Worm (Caenorhabditis elegans): Measurements from ENCODE around the gene T22B7.4.
A peak's percentile ranks its signal among the peaks of the same experiment; 100 is the strongest.

T22B7.4 gene

DNA sequence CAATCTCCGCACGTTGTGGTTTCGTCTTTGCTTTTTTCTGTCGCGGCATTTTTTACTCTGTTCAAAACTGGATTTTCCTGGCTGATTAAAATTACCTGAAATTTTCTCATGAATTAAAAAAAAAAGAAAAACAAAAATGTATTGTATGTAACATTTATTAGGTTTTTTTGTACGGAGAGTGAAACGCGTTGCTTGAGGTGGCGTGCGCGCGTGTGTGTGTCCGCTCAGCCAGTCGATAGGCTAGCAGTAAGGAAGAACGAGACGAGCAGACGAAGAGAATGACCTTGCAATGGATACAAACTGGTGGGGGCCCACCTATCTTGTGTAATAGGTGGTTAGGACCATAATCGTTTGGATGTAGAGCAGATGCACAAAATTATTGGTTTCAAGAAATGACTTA is at the start of gene T22B7.4:
TSS of gene T22B7.4 (minus strand) at position 101 of the 400 bp plus-strand sequence.
- TF ChIP-seq ceh-39 (tag; optimal IDR thresholded peaks at IDR 0.05) (no peak), unc-120 (tag; optimal IDR thresholded peaks at IDR 0.05; ENCODE audit: poor library complexity, severe bottlenecking) (no peak), nhr-2 (tag; optimal IDR thresholded peaks at IDR 0.05) (peak; percentile 32)

- TF ChIP-seq tbx-8 (GFP tag; optimal IDR thresholded peaks at IDR 0.05): no peak
- no peak for TF ChIP-seq mab-5 (tag; optimal IDR thresholded peaks at IDR 0.05)
- no peak for TF ChIP-seq elt-1 (tag; optimal IDR thresholded peaks at IDR 0.05; ENCODE audit: borderline replicate concordance, insufficient read depth)
- no peak for TF ChIP-seq lsy-2 (tag; optimal IDR thresholded peaks at IDR 0.05)
- TF ChIP-seq snpc-4 (tag; optimal IDR thresholded peaks at IDR 0.05): no peak
- TF ChIP-seq blmp-1 (tag; optimal IDR thresholded peaks at IDR 0.05): no peak
- TF ChIP-seq hlh-1 (tag; optimal IDR thresholded peaks at IDR 0.05): no peak
- no peak for TF ChIP-seq lin-13 (tag; optimal IDR thresholded peaks at IDR 0.05)
- no peak for TF ChIP-seq nhr-237 (tag; optimal IDR thresholded peaks at IDR 0.05)
- no peak for TF ChIP-seq nhr-12 (tag; optimal IDR thresholded peaks at IDR 0.05)
- TF ChIP-seq ceh-83 (GFP tag; optimal IDR thresholded peaks at IDR 0.05): no peak
- TF ChIP-seq ztf-11 (tag; optimal IDR thresholded peaks at IDR 0.05): no peak
- TF ChIP-seq zip-8 (tag; optimal IDR thresholded peaks at IDR 0.05): no peak
- TF ChIP-seq sem-2 (GFP tag; optimal IDR thresholded peaks at IDR 0.05): no peak
- no peak for TF ChIP-seq mls-2 (tag; optimal IDR thresholded peaks at IDR 0.05)
These were observed 47.9 kb upstream of the T22B7.4 start for ce11 chrX:5689077-5689476.

DNA sequence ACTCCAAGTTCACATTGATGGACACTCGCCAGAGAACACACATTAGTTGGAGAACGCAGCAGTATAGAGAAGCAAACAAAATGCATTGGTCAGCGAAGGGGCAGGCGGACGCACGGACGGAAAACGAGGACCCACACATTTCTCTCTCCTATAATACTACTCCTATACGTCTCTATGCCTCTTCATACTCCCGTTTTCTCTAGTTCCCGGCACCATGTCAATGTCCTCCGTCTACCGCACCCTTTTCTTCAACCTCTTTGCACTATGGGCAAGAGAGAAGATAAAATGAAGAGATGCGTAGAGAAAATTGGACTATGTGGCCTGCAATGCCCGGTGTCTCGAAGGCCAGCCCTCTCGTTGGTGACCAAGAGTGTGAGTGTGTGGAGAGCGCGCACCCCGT is 44.9 kb upstream of the T22B7.4 start, which contains the start of gene set-20:
TSS of gene set-20 (minus strand) at position 94 of the 400 bp plus-strand sequence.
- TF ChIP-seq unc-120 (tag; optimal IDR thresholded peaks at IDR 0.05; ENCODE audit: poor library complexity, severe bottlenecking): peak; percentile 68
- peak; percentile 28 for TF ChIP-seq ceh-83 (GFP tag; optimal IDR thresholded peaks at IDR 0.05)
- peak; percentile 75 for TF ChIP-seq mep-1 (tag; optimal IDR thresholded peaks at IDR 0.05)
- peak; percentile 23 for TF ChIP-seq lsy-2 (tag; optimal IDR thresholded peaks at IDR 0.05)
- TF ChIP-seq sem-2 (GFP tag; optimal IDR thresholded peaks at IDR 0.05): no peak
- peak; percentile 54 for TF ChIP-seq ham-2 (GFP tag; optimal IDR thresholded peaks at IDR 0.05)
- peak; percentile 69 for TF ChIP-seq drap-1 (GFP tag; optimal IDR thresholded peaks at IDR 0.05)
- TF ChIP-seq unc-39 (tag; optimal IDR thresholded peaks at IDR 0.05): no peak
- TF ChIP-seq lin-13 (tag; optimal IDR thresholded peaks at IDR 0.05): no peak
- TF ChIP-seq cnd-1 (tag; optimal IDR thresholded peaks at IDR 0.05): peak; percentile 27
- no peak for TF ChIP-seq nhr-28 (tag; optimal IDR thresholded peaks at IDR 0.05)
- TF ChIP-seq ces-1 (GFP tag; optimal IDR thresholded peaks at IDR 0.05): peak; percentile 85
- TF ChIP-seq hlh-1 (tag; optimal IDR thresholded peaks at IDR 0.05): peak; percentile 39
- peak; percentile 58 for TF ChIP-seq M03D4.4 (tag; optimal IDR thresholded peaks at IDR 0.05)
- peak; percentile 83 for TF ChIP-seq unc-62 (GFP tag; optimal IDR thresholded peaks at IDR 0.05)
- peak; percentile 45 for TF ChIP-seq ztf-11 (tag; optimal IDR thresholded peaks at IDR 0.05)
- peak; percentile 63 for TF ChIP-seq mls-2 (tag; optimal IDR thresholded peaks at IDR 0.05)
- peak; percentile 17 for TF ChIP-seq pha-4 (tag; optimal IDR thresholded peaks at IDR 0.05)
- TF ChIP-seq sptf-1 (tag; optimal IDR thresholded peaks at IDR 0.05): peak; percentile 59
- peak; percentile 94 for TF ChIP-seq nhr-2 (tag; optimal IDR thresholded peaks at IDR 0.05)

DNA sequence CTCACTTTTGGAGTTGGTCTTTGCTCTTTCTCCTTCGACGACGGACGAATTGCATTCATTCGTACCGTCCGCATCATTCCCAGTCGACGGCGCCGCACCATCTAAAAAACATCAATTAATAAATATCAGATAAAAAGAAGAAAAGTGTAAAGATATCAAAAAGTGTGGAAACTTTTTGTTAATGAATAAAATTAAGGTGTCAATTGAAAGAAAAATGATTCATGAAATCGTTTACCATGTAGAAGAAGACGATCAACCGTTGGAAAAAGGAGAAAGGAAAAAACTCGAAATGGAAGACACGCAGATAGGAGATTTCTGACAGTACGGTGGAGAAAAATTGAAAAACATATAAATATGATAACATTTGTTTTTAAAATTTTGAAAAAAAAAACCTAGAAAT is 38.9 kb upstream of the T22B7.4 start, which contains the start of gene set-19:
TSS of gene set-19 (minus strand) at position 101 of the 400 bp plus-strand sequence.
- TF ChIP-seq lsy-2 (tag; optimal IDR thresholded peaks at IDR 0.05) (no peak), ceh-39 (tag; optimal IDR thresholded peaks at IDR 0.05) (no peak), ces-1 (GFP tag; optimal IDR thresholded peaks at IDR 0.05) (no peak), elt-1 (tag; optimal IDR thresholded peaks at IDR 0.05; ENCODE audit: borderline replicate concordance, insufficient read depth) (no peak), cnd-1 (tag; optimal IDR thresholded peaks at IDR 0.05) (no peak), hlh-1 (tag; optimal IDR thresholded peaks at IDR 0.05) (no peak), nhr-2 (tag; optimal IDR thresholded peaks at IDR 0.05) (no peak), nhr-12 (tag; optimal IDR thresholded peaks at IDR 0.05) (no peak), ztf-11 (tag; optimal IDR thresholded peaks at IDR 0.05) (no peak), nhr-237 (tag; optimal IDR thresholded peaks at IDR 0.05) (no peak), unc-39 (tag; optimal IDR thresholded peaks at IDR 0.05) (no peak), elt-3 (tag; optimal IDR thresholded peaks at IDR 0.05) (no peak), mls-2 (tag; optimal IDR thresholded peaks at IDR 0.05) (no peak), ham-2 (GFP tag; optimal IDR thresholded peaks at IDR 0.05) (no peak), lin-13 (tag; optimal IDR thresholded peaks at IDR 0.05) (no peak), unc-62 (GFP tag; optimal IDR thresholded peaks at IDR 0.05) (no peak), mep-1 (tag; optimal IDR thresholded peaks at IDR 0.05) (no peak), pha-4 (tag; optimal IDR thresholded peaks at IDR 0.05) (no peak)

DNA sequence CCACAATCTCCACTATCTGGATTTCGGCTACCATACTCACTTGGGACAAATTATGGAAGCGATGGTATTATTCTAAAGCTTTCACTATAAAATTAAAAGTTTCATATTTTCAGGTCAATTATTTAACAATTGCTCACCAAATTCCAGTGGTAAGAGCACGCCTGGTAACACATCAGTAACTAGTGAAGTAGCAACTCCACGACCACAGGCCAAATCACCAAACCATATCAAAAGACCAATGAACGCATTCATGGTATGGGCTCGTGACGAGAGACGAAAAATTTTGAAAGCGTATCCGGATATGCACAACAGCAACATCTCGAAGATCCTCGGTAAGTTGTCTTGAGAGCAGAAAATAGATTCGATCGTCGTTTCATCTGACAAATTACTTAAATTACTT is 31.4 kb upstream of the T22B7.4 start:
- TF ChIP-seq unc-39 (tag; optimal IDR thresholded peaks at IDR 0.05) (no peak), bed-3 (GFP tag; optimal IDR thresholded peaks at IDR 0.05) (no peak), ceh-39 (tag; optimal IDR thresholded peaks at IDR 0.05) (no peak), ceh-83 (GFP tag; optimal IDR thresholded peaks at IDR 0.05) (no peak), snpc-4 (tag; optimal IDR thresholded peaks at IDR 0.05) (no peak)
